Worm (Caenorhabditis elegans) whole organism, early embryonic: ENCODE measurements around the gene T26A5.2.
A peak's percentile ranks its signal among the peaks of the same experiment; 100 is the strongest.

Experiments
- B0310.2 ChIP-seq: sonication (generic microtip); optimal IDR thresholded peaks from 2 replicates; lab custom pipeline; 2016; ENCODE audit warnings: mild to moderate bottlenecking, missing genetic modification characterization, missing compliant biosample characterization
- ama-1 ChIP-seq: fragments of 150-350 bp; optimal IDR thresholded peaks from 2 replicates; lab custom pipeline; 2014
- ceh-13 ChIP-seq: fragments of 200-800 bp; sonication (Bioruptor generic); optimal IDR thresholded peaks from 2 replicates; lab custom pipeline; 2018; ENCODE audit warnings: mild to moderate bottlenecking, missing genetic modification characterization, missing compliant biosample characterization
- flt-1 ChIP-seq: fragments of 200-800 bp; sonication (Bioruptor generic); IDR thresholded peaks from 2 replicates; pipeline ENCODE4 v1.3.6; 2022; ENCODE audit warnings: missing genetic modification characterization, missing compliant biosample characterization
- hmbx-1 ChIP-seq: sonication (generic microtip); optimal IDR thresholded peaks from 2 replicates; lab custom pipeline; 2016; ENCODE audit warnings: mild to moderate bottlenecking, missing genetic modification characterization, missing compliant biosample characterization
- pes-1 ChIP-seq: fragments of 200-800 bp; sonication (Bioruptor generic); IDR thresholded peaks from 2 replicates; pipeline ENCODE4 v1.3.6; 2022; ENCODE audit warnings: missing genetic modification reagents, missing genetic modification characterization, missing compliant biosample characterization
- scrt-1 ChIP-seq: fragments of 200-800 bp; sonication (Bioruptor generic); IDR thresholded peaks from 2 replicates; pipeline ENCODE4 v1.3.6; 2022; ENCODE audit warnings: missing genetic modification characterization, missing compliant biosample characterization
- sea-1 ChIP-seq: fragments of 200-800 bp; sonication (Bioruptor generic); conservative IDR thresholded peaks from 2 replicates; pipeline ENCODE4 v1.3.6; 2022; ENCODE audit warnings: missing genetic modification characterization, missing compliant biosample characterization
- tbx-37 ChIP-seq: fragments of 200-800 bp; sonication (Bioruptor generic); conservative IDR thresholded peaks from 2 replicates; pipeline ENCODE4 v1.3.6; 2022; ENCODE audit warnings: missing genetic modification reagents, missing genetic modification characterization, missing compliant biosample characterization
- tra-4 ChIP-seq: sonication (generic microtip); optimal IDR thresholded peaks from 2 replicates; lab custom pipeline; 2017; ENCODE audit warnings: missing genetic modification characterization, missing compliant biosample characterization

DNA sequence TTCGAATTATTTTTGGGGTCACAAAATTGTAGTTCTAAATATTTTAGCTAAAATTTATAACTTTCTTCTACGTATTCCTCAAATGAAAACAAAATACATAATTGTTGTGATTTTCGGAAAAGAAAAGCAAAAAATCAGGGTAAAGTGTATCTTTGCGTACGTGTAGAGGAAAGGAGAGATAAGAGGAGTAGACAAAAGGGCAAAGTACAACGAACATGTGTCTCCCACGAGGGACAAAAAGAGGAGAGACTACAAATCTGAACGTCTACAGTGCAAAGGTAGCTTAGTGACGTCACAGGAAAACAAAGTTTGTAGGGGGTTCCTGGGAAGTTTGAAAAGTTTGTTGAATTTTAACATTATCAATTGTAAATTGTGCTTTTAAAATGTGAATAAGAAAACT lies 19.6 kb upstream of the T26A5.2 start:
- TF ChIP-seq scrt-1 (GFP tag; lab: Robert Waterston, UW) (no peak), tra-4 (tag; lab: Kevin White, UChicago) (no peak), sea-1 (GFP tag; lab: Robert Waterston, UW) (0 out of 2 replicates have a peak, but pooled peaks have one; percentile 30), ama-1 (lab: Kevin White, UChicago) (no peak), hmbx-1 (no peak), tbx-37 (no peak), flt-1 (GFP tag; lab: Robert Waterston, UW) (no peak), ceh-13 (GFP tag; lab: Kevin White, UChicago) (no peak), B0310.2 (tag; lab: Kevin White, UChicago) (no peak), pes-1 (GFP tag; lab: Robert Waterston, UW) (no peak)
